Worm (Caenorhabditis elegans) whole organism, L1 larva: ENCODE results near the gene fkh-6.

Experiments
- blmp-1 ChIP-seq: fragments of 150-350 bp; optimal IDR thresholded peaks from 2 replicates; lab custom pipeline; 2014; ENCODE audit warnings: missing biosample characterization, missing genetic modification characterization
- ceh-8 ChIP-seq: fragments of 200-800 bp; sonication (Bioruptor generic); optimal IDR thresholded peaks from 2 replicates; lab custom pipeline; 2018; ENCODE audit warnings: mild to moderate bottlenecking, missing genetic modification characterization, moderate library complexity, missing compliant biosample characterization
- fkh-4 ChIP-seq: sonication (generic microtip); optimal IDR thresholded peaks from 2 replicates; lab custom pipeline; 2016; ENCODE audit warnings: missing compliant biosample characterization, missing genetic modification characterization, borderline replicate concordance
- hlh-4 ChIP-seq: sonication (generic microtip); optimal IDR thresholded peaks from 2 replicates; lab custom pipeline; 2016; ENCODE audit warnings: mild to moderate bottlenecking, missing genetic modification characterization, missing compliant biosample characterization
- hpl-2 ChIP-seq: fragments of 150-350 bp; optimal IDR thresholded peaks from 2 replicates; lab custom pipeline; 2014; ENCODE audit warnings: missing biosample characterization, missing genetic modification reagents, missing genetic modification characterization
- isw-1 ChIP-seq: fragments of 200-800 bp; sonication (Bioruptor generic); IDR thresholded peaks from 2 replicates; pipeline ENCODE4 v1.3.6; 2022; ENCODE audit warnings: missing genetic modification characterization, missing compliant biosample characterization
- mef-2 ChIP-seq: fragments of 150-350 bp; optimal IDR thresholded peaks from 2 replicates; lab custom pipeline; 2014; ENCODE audit warnings: missing biosample characterization, missing genetic modification characterization
- pax-3 ChIP-seq: fragments of 200-800 bp; sonication (Bioruptor generic); optimal IDR thresholded peaks from 2 replicates; lab custom pipeline; 2018; ENCODE audit warnings: mild to moderate bottlenecking, missing genetic modification characterization, moderate library complexity, missing compliant biosample characterization
- tbx-2 ChIP-seq: sonication (generic microtip); optimal IDR thresholded peaks from 2 replicates; lab custom pipeline; 2016; ENCODE audit warnings: missing genetic modification characterization, missing compliant biosample characterization
- vab-15 ChIP-seq: sonication (generic microtip); optimal IDR thresholded peaks from 2 replicates; lab custom pipeline; 2017; ENCODE audit warnings: missing genotype, mild to moderate bottlenecking, missing genetic modification characterization, missing compliant biosample characterization
- zip-4 ChIP-seq: fragments of 200-800 bp; sonication (Bioruptor generic); optimal IDR thresholded peaks from 2 replicates; lab custom pipeline; 2018; ENCODE audit warnings: mild to moderate bottlenecking, missing genetic modification characterization, moderate library complexity, missing compliant biosample characterization

The fkh-6 gene

DNA sequence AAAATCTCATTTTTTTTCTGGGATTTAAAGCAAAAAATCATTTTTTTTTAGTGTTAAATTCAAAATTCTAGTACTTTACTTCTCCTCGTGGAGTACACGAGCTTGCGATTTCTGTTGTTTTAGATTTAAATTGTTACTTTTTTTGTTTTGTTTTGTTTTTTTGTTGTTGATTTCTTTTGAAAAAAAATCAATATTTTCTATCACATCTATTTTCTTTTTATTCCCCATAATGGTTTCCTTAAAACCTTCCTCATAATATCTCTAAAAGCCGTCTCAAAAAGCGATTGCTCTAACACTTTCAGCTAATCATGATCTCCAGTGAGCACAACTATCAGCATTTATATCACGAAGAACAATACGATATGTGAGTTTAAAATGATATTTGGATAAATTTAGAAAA is 48.8 kb downstream of the fkh-6 start, which contains the start of gene madf-3:
Gene madf-3 (plus strand): TSS at position 301 of the 400 bp plus-strand sequence.
- TF ChIP-seq mef-2 (tag; lab: Kevin White, UChicago) (no peak), hlh-4 (tag; lab: Kevin White, UChicago) (no peak), hpl-2 (GFP tag; lab: Kevin White, UChicago) (no peak), pax-3 (tag; lab: Kevin White, UChicago) (no peak), vab-15 (tag; lab: Kevin White, UChicago) (no peak), ceh-8 (GFP tag; lab: Kevin White, UChicago) (no peak), fkh-4 (no peak), isw-1 (no peak), tbx-2 (tag; lab: Kevin White, UChicago) (no peak), zip-4 (GFP tag; lab: Kevin White, UChicago) (no peak), blmp-1 (no peak)
- TF ChIP-seq, all 84 proteins: peak for 0
